Worm (Caenorhabditis elegans): Measurements from ENCODE around the gene hpo-34.

Gene hpo-34

ce11 chrX:11487484-11487883, 31.4 kb downstream of the hpo-34 start, which contains the start of gene spp-9:
spp-9 (plus strand) TSS chrX:11487784.
- TF ChIP-seq tbx-9 (tag; optimal IDR thresholded peaks at IDR 0.05; ENCODE audit: borderline replicate concordance) (no peak), B0019.2 (GFP tag; conservative IDR thresholded peaks at IDR 0.05) (no peak), nhr-179 (tag; optimal IDR thresholded peaks at IDR 0.05) (no peak), zim-3 (tag; optimal IDR thresholded peaks at IDR 0.05) (no peak), F10E7.11 (tag; optimal IDR thresholded peaks at IDR 0.05) (no peak), pbrm-1 (GFP tag; IDR thresholded peaks at IDR 0.05) (no peak), ztf-25 (GFP tag; IDR thresholded peaks at IDR 0.05) (no peak), nhr-90 (tag; optimal IDR thresholded peaks at IDR 0.05) (no peak), sptf-2 (GFP tag; optimal IDR thresholded peaks at IDR 0.05) (no peak), Y79H2A.3 (GFP tag; conservative IDR thresholded peaks at IDR 0.05) (no peak), attf-6 (GFP tag; IDR thresholded peaks at IDR 0.05) (no peak), lag-1 (GFP tag; IDR thresholded peaks at IDR 0.05) (no peak), snpc-4 (GFP tag; optimal IDR thresholded peaks at IDR 0.05) (no peak), snpc-4 (tag; optimal IDR thresholded peaks at IDR 0.05) (no peak), F33H1.4 (GFP tag; IDR thresholded peaks at IDR 0.05) (no peak)

DNA sequence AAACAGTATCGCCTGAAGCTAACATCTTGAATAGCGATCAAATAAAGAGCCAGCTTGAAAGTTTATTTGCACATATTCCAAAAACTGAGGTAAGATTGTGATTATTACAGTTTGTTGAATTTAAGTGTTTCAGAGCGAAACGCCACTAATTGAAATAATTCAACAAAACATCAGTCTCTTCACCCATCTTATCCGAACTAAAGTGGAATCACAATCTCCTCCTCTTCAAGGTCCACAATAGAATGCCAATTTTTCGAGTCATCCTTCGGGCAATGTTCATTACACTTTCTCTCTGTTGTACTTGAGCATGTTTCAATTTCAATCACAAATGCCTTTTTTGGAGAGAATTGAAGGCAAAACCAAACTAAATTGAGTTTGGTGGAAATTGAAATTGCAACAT, 34.8 kb downstream of the hpo-34 start:
- no peak for TF ChIP-seq repo-1 (tag; optimal IDR thresholded peaks at IDR 0.05)
- no peak for TF ChIP-seq atf-7 (tag; optimal IDR thresholded peaks at IDR 0.05)
- no peak for TF ChIP-seq Y67H2A.10 (GFP tag; conservative IDR thresholded peaks at IDR 0.05)
- no peak for TF ChIP-seq nhr-90 (tag; optimal IDR thresholded peaks at IDR 0.05)

ce11 chrX:11482637-11483036, 36.2 kb downstream of the hpo-34 start:
- TF ChIP-seq fkh-3 (tag; optimal IDR thresholded peaks at IDR 0.05) (no peak), pha-4 (tag; optimal IDR thresholded peaks at IDR 0.05) (peak; percentile 25), akir-1 (GFP tag; optimal IDR thresholded peaks at IDR 0.05) (no peak), atf-7 (tag; optimal IDR thresholded peaks at IDR 0.05) (no peak), rcor-1 (GFP tag; IDR thresholded peaks at IDR 0.05) (no peak), xnd-1 (tag; optimal IDR thresholded peaks at IDR 0.05) (no peak), dpff-1 (tag; optimal IDR thresholded peaks at IDR 0.05) (no peak), B0019.2 (GFP tag; conservative IDR thresholded peaks at IDR 0.05) (no peak), hmg-20 (GFP tag; IDR thresholded peaks at IDR 0.05) (no peak), sdz-38 (tag; optimal IDR thresholded peaks at IDR 0.05) (no peak), nfya-2 (GFP tag; IDR thresholded peaks at IDR 0.05) (no peak), B0035.1 (tag; optimal IDR thresholded peaks at IDR 0.05) (no peak), madf-10 (tag; optimal IDR thresholded peaks at IDR 0.05) (peak; percentile 22), F23B12.7 (tag; optimal IDR thresholded peaks at IDR 0.05; ENCODE audit: insufficient read depth) (peak; percentile 36), zfh-2 (GFP tag; conservative IDR thresholded peaks at IDR 0.05) (no peak), ztf-26 (tag; optimal IDR thresholded peaks at IDR 0.05) (no peak), ceh-79 (tag; optimal IDR thresholded peaks at IDR 0.05) (no peak), madf-3 (GFP tag; IDR thresholded peaks at IDR 0.05) (no peak), madf-8 (GFP tag; conservative IDR thresholded peaks at IDR 0.05) (no peak), tbx-9 (tag; optimal IDR thresholded peaks at IDR 0.05; ENCODE audit: borderline replicate concordance) (no peak), Y67H2A.10 (GFP tag; conservative IDR thresholded peaks at IDR 0.05) (no peak), attf-3 (GFP tag; conservative IDR thresholded peaks at IDR 0.05) (no peak), nhr-27 (tag; optimal IDR thresholded peaks at IDR 0.05) (no peak), Y53G8AR.9 (GFP tag; conservative IDR thresholded peaks at IDR 0.05) (no peak), cebp-1 (GFP tag; IDR thresholded peaks at IDR 0.05) (no peak), cebp-1 (tag; optimal IDR thresholded peaks at IDR 0.05) (peak; percentile 46), ztf-25 (GFP tag; IDR thresholded peaks at IDR 0.05) (no peak), lin-26 (GFP tag; IDR thresholded peaks at IDR 0.05) (no peak), ztf-18 (tag; optimal IDR thresholded peaks at IDR 0.05) (no peak), bed-2 (GFP tag; IDR thresholded peaks at IDR 0.05) (no peak), aptf-2 (GFP tag; conservative IDR thresholded peaks at IDR 0.05) (no peak), zim-3 (tag; optimal IDR thresholded peaks at IDR 0.05) (peak; percentile 3), F57A8.1 (GFP tag; optimal IDR thresholded peaks at IDR 0.05) (no peak), sptf-2 (GFP tag; optimal IDR thresholded peaks at IDR 0.05) (no peak), ama-1 (optimal IDR thresholded peaks at IDR 0.05) (peak; percentile 51), ama-1 (GFP tag; optimal IDR thresholded peaks at IDR 0.05) (no peak)

Data from whole organism, young adult.